Worm (Caenorhabditis elegans): Measurements from ENCODE around the gene nhr-130.

The nhr-130 gene

ce11 chrV:491432-491831 is 8.3 kb upstream of the nhr-130 start, which contains the start of gene str-196:
TSS of gene str-196 (plus strand) at chrV:491732.
- TF ChIP-seq dao-5 (tag; optimal IDR thresholded peaks at IDR 0.05) (no peak), W03F9.2 (tag; optimal IDR thresholded peaks at IDR 0.05) (no peak), him-1 (tag; optimal IDR thresholded peaks at IDR 0.05) (no peak)

ce11 chrV:489320-489719 is 6.2 kb upstream of the nhr-130 start, which contains the start of gene nhr-106:
TSS of gene nhr-106 (plus strand) at chrV:489620.
- TF ChIP-seq him-1 (tag; optimal IDR thresholded peaks at IDR 0.05) = no peak
- no peak for TF ChIP-seq W03F9.2 (tag; optimal IDR thresholded peaks at IDR 0.05)
- no peak for TF ChIP-seq dao-5 (tag; optimal IDR thresholded peaks at IDR 0.05)

ce11 chrV:487980-488379 is 4.8 kb upstream of the nhr-130 start:
- no peak for TF ChIP-seq him-1 (tag; optimal IDR thresholded peaks at IDR 0.05)
- TF ChIP-seq dao-5 (tag; optimal IDR thresholded peaks at IDR 0.05) = no peak
- TF ChIP-seq W03F9.2 (tag; optimal IDR thresholded peaks at IDR 0.05) = no peak

ce11 chrV:486684-487083 is 3.5 kb upstream of the nhr-130 start, which contains the start of gene nhr-211:
TSS of gene nhr-211 (plus strand) at chrV:486984.
- TF ChIP-seq W03F9.2 (tag; optimal IDR thresholded peaks at IDR 0.05) = no peak
- no peak for TF ChIP-seq dao-5 (tag; optimal IDR thresholded peaks at IDR 0.05)
- TF ChIP-seq him-1 (tag; optimal IDR thresholded peaks at IDR 0.05) = no peak

ce11 chrV:484285-484890 is 1.2 kb upstream of the nhr-130 start, which contains the start of gene nhr-212:
TSS of gene nhr-212 (plus strand) at chrV:484857.
- TF ChIP-seq W03F9.2 (tag; optimal IDR thresholded peaks at IDR 0.05) (no peak), dao-5 (tag; optimal IDR thresholded peaks at IDR 0.05) (no peak), him-1 (tag; optimal IDR thresholded peaks at IDR 0.05) (no peak)

- TF ChIP-seq him-1 (tag; optimal IDR thresholded peaks at IDR 0.05) (no peak), W03F9.2 (tag; optimal IDR thresholded peaks at IDR 0.05) (no peak), dao-5 (tag; optimal IDR thresholded peaks at IDR 0.05) (no peak)
These were observed 279 bp downstream of the nhr-130 start for ce11 chrV:482860-483259.

ce11 chrV:479046-479445 is 4.1 kb downstream of the nhr-130 start:
- TF ChIP-seq W03F9.2 (tag; optimal IDR thresholded peaks at IDR 0.05) (no peak), dao-5 (tag; optimal IDR thresholded peaks at IDR 0.05) (no peak), him-1 (tag; optimal IDR thresholded peaks at IDR 0.05) (no peak)

ce11 chrV:477664-478212 is 5.4 kb downstream of the nhr-130 start, which contains the start of gene nhr-55:
TSS of gene nhr-55 (plus strand) at chrV:478162.
- no peak for TF ChIP-seq him-1 (tag; optimal IDR thresholded peaks at IDR 0.05)
- TF ChIP-seq dao-5 (tag; optimal IDR thresholded peaks at IDR 0.05) = no peak
- no peak for TF ChIP-seq W03F9.2 (tag; optimal IDR thresholded peaks at IDR 0.05)

ce11 chrV:474516-474915 is 8.6 kb downstream of the nhr-130 start, which contains the start of gene nhr-99:
TSS of gene nhr-99 (plus strand) at chrV:474778.
- TF ChIP-seq W03F9.2 (tag; optimal IDR thresholded peaks at IDR 0.05) (no peak), him-1 (tag; optimal IDR thresholded peaks at IDR 0.05) (no peak), dao-5 (tag; optimal IDR thresholded peaks at IDR 0.05) (no peak)

ce11 chrV:472589-472988 is 10.6 kb downstream of the nhr-130 start, which contains the start of gene srt-31:
TSS of gene srt-31 (plus strand) at chrV:472889.
- TF ChIP-seq dao-5 (tag; optimal IDR thresholded peaks at IDR 0.05) = no peak
- no peak for TF ChIP-seq him-1 (tag; optimal IDR thresholded peaks at IDR 0.05)
- TF ChIP-seq W03F9.2 (tag; optimal IDR thresholded peaks at IDR 0.05) = no peak

ce11 chrV:468460-468859 is 14.7 kb downstream of the nhr-130 start, which contains the start of gene srbc-57:
TSS of gene srbc-57 (minus strand) at chrV:468560.
- TF ChIP-seq him-1 (tag; optimal IDR thresholded peaks at IDR 0.05) (no peak), dao-5 (tag; optimal IDR thresholded peaks at IDR 0.05) (no peak), W03F9.2 (tag; optimal IDR thresholded peaks at IDR 0.05) (no peak)

ce11 chrV:467507-467906 is 15.6 kb downstream of the nhr-130 start:
- TF ChIP-seq dao-5 (tag; optimal IDR thresholded peaks at IDR 0.05) = no peak
- TF ChIP-seq W03F9.2 (tag; optimal IDR thresholded peaks at IDR 0.05) = no peak
- no peak for TF ChIP-seq him-1 (tag; optimal IDR thresholded peaks at IDR 0.05)

- TF ChIP-seq W03F9.2 (tag; optimal IDR thresholded peaks at IDR 0.05) = no peak
- no peak for TF ChIP-seq him-1 (tag; optimal IDR thresholded peaks at IDR 0.05)
- no peak for TF ChIP-seq dao-5 (tag; optimal IDR thresholded peaks at IDR 0.05)
These were observed 17.8 kb downstream of the nhr-130 start for ce11 chrV:465355-465754.

ce11 chrV:464800-465199 is 18.3 kb downstream of the nhr-130 start, which contains the start of gene nhr-201:
TSS of gene nhr-201 (plus strand) at chrV:464828.
- TF ChIP-seq dao-5 (tag; optimal IDR thresholded peaks at IDR 0.05) (no peak), him-1 (tag; optimal IDR thresholded peaks at IDR 0.05) (no peak), W03F9.2 (tag; optimal IDR thresholded peaks at IDR 0.05) (no peak)

Data from whole organism, L4/young adult.